Fruit fly (Drosophila melanogaster) whole organism, prepupa: ENCODE measurements around the gene Rab18.

Experiments
- Blimp-1 ChIP-seq: fragments of 200-800 bp; sonication (Bioruptor generic); optimal IDR thresholded peaks from 3 replicates; lab custom pipeline; 2017; ENCODE audit warnings: missing biosample characterization, missing genetic modification characterization, mild to moderate bottlenecking, moderate library complexity, missing genetic modification reagents
- CG11294 ChIP-seq: fragments of 200-800 bp; sonication (Bioruptor generic); IDR thresholded peaks from 2 replicates; pipeline ENCODE4 v1.3.6; 2022; ENCODE audit warnings: missing biosample characterization, missing genetic modification characterization
- CG11762 ChIP-seq: fragments of 200-800 bp; sonication (Bioruptor generic); optimal IDR thresholded peaks from 3 replicates; lab custom pipeline; 2016; ENCODE audit warnings: missing biosample characterization, missing genetic modification characterization; ENCODE audit not compliant: insufficient read depth
- CG11902 ChIP-seq: fragments of 200-800 bp; sonication (Bioruptor generic); optimal IDR thresholded peaks from 3 replicates; lab custom pipeline; 2016; ENCODE audit warnings: missing biosample characterization, missing genetic modification characterization
- CG15336 ChIP-seq: fragments of 200-800 bp; sonication (Bioruptor generic); IDR thresholded peaks from 2 replicates; pipeline ENCODE4 v1.3.6; 2022; ENCODE audit warnings: missing biosample characterization, missing genetic modification characterization
- CG16779 ChIP-seq: fragments of 200-800 bp; sonication (Bioruptor generic); optimal IDR thresholded peaks from 3 replicates; lab custom pipeline; 2017; ENCODE audit warnings: missing biosample characterization, mild to moderate bottlenecking, missing genetic modification characterization
- CG3032 ChIP-seq: fragments of 200-800 bp; optimal IDR thresholded peaks from 2 replicates; lab custom pipeline; 2019; ENCODE audit warnings: missing biosample characterization, mild to moderate bottlenecking, missing genetic modification characterization, moderate library complexity
- CG31627 ChIP-seq: fragments of 200-800 bp; sonication (Bioruptor generic); optimal IDR thresholded peaks from 3 replicates; lab custom pipeline; 2016; ENCODE audit warnings: missing biosample characterization, missing genetic modification characterization
- CG32006 ChIP-seq: fragments of 200-800 bp; sonication (Bioruptor generic); optimal IDR thresholded peaks from 3 replicates; lab custom pipeline; 2017; ENCODE audit warnings: missing biosample characterization, mild to moderate bottlenecking, missing genetic modification characterization
- CG34406 ChIP-seq: fragments of 200-800 bp; sonication (Bioruptor generic); optimal IDR thresholded peaks from 3 replicates; lab custom pipeline; 2016; ENCODE audit warnings: missing biosample characterization, missing genetic modification characterization
- CG3919 ChIP-seq: fragments of 200-800 bp; sonication (Bioruptor generic); optimal IDR thresholded peaks from 3 replicates; lab custom pipeline; 2016; ENCODE audit warnings: missing biosample characterization, missing genetic modification characterization
- CG4318 ChIP-seq: fragments of 200-800 bp; sonication (Bioruptor generic); optimal IDR thresholded peaks from 3 replicates; lab custom pipeline; 2017; ENCODE audit warnings: missing biosample characterization, mild to moderate bottlenecking, missing genetic modification characterization
- CG6163 ChIP-seq: fragments of 200-800 bp; sonication (Bioruptor generic); IDR thresholded peaks from 3 replicates; pipeline ENCODE4 v1.3.6; 2022; ENCODE audit warnings: missing biosample characterization, missing genetic modification characterization
- CG6276 ChIP-seq: fragments of 200-800 bp; sonication (Bioruptor generic); optimal IDR thresholded peaks from 2 replicates; lab custom pipeline; 2017; ENCODE audit warnings: missing biosample characterization, mild to moderate bottlenecking, missing genetic modification characterization
- CG6792 ChIP-seq: fragments of 200-800 bp; sonication (Bioruptor generic); optimal IDR thresholded peaks from 3 replicates; lab custom pipeline; 2016; ENCODE audit warnings: missing biosample characterization, missing genetic modification characterization
- CG6854 ChIP-seq: fragments of 200-800 bp; sonication (Bioruptor generic); optimal IDR thresholded peaks from 2 replicates; lab custom pipeline; 2017; ENCODE audit warnings: missing biosample characterization, mild to moderate bottlenecking, missing genetic modification characterization
- CG7368 ChIP-seq: fragments of 200-800 bp; sonication (Bioruptor generic); optimal IDR thresholded peaks from 3 replicates; lab custom pipeline; 2016; ENCODE audit warnings: missing biosample characterization, missing genetic modification characterization
- CG8119 ChIP-seq: fragments of 200-800 bp; sonication (Bioruptor generic); IDR thresholded peaks from 3 replicates; pipeline ENCODE4 v1.3.6; 2022; ENCODE audit warnings: missing biosample characterization, missing genetic modification characterization
- CG9139 ChIP-seq: fragments of 200-800 bp; sonication (Bioruptor generic); optimal IDR thresholded peaks from 3 replicates; lab custom pipeline; 2017; ENCODE audit warnings: missing biosample characterization, mild to moderate bottlenecking, missing genetic modification characterization
- Eip75B ChIP-seq: fragments of 200-800 bp; sonication (Bioruptor generic); optimal IDR thresholded peaks from 3 replicates; lab custom pipeline; 2016; ENCODE audit warnings: missing biosample characterization, missing genetic modification characterization
- Eip78C ChIP-seq: fragments of 200-800 bp; sonication (Bioruptor generic); peaks from one replicate; lab custom pipeline; 2016; ENCODE audit warnings: missing biosample characterization, missing genetic modification characterization
- Eip93F ChIP-seq: fragments of 200-800 bp; sonication (Bioruptor generic); optimal IDR thresholded peaks from 2 replicates; lab custom pipeline; 2016; ENCODE audit warnings: missing biosample characterization, mild to moderate bottlenecking, missing genetic modification characterization
- Hr38 ChIP-seq: sonication (Bioruptor generic); optimal IDR thresholded peaks from 2 replicates; lab custom pipeline; 2016; ENCODE audit warnings: missing biosample characterization, missing genetic modification characterization
- Hr4 ChIP-seq: fragments of 200-800 bp; sonication (Bioruptor generic); optimal IDR thresholded peaks from 3 replicates; lab custom pipeline; 2016; ENCODE audit warnings: missing biosample characterization, missing genetic modification characterization
- Lpt ChIP-seq: fragments of 200-800 bp; sonication (Bioruptor generic); optimal IDR thresholded peaks from 3 replicates; lab custom pipeline; 2016; ENCODE audit warnings: missing biosample characterization, missing genetic modification characterization
- OdsH ChIP-seq: fragments of 200-800 bp; sonication (Bioruptor generic); optimal IDR thresholded peaks from 3 replicates; lab custom pipeline; 2016; ENCODE audit warnings: missing biosample characterization, missing genetic modification characterization
- Sox14 ChIP-seq: fragments of 200-800 bp; sonication (Bioruptor generic); optimal IDR thresholded peaks from 3 replicates; lab custom pipeline; 2016; ENCODE audit warnings: missing biosample characterization, missing genetic modification characterization
- cyc ChIP-seq: fragments of 200-800 bp; sonication (Bioruptor generic); optimal IDR thresholded peaks from 3 replicates; lab custom pipeline; 2016; ENCODE audit warnings: missing biosample characterization, missing genetic modification characterization
- dac ChIP-seq: fragments of 200-800 bp; sonication (Bioruptor generic); optimal IDR thresholded peaks from 2 replicates; lab custom pipeline; 2017; ENCODE audit warnings: missing biosample characterization, mild to moderate bottlenecking, missing genetic modification characterization
- dsx ChIP-seq: fragments of 200-800 bp; optimal IDR thresholded peaks from 3 replicates; lab custom pipeline; 2019; ENCODE audit warnings: missing biosample characterization, mild to moderate bottlenecking, missing genetic modification characterization, moderate library complexity; ENCODE audit not compliant: poor library complexity, severe bottlenecking
- eg ChIP-seq: fragments of 200-800 bp; sonication (Bioruptor generic); IDR thresholded peaks from 3 replicates; pipeline ENCODE4 v1.3.6; 2022; ENCODE audit warnings: missing biosample characterization, missing genetic modification characterization
- esn ChIP-seq: fragments of 200-800 bp; sonication (Bioruptor generic); optimal IDR thresholded peaks from 2 replicates; lab custom pipeline; 2016; ENCODE audit warnings: missing biosample characterization, mild to moderate bottlenecking, missing genetic modification characterization, moderate library complexity
- fd59A ChIP-seq: fragments of 200-800 bp; sonication (Bioruptor generic); optimal IDR thresholded peaks from 2 replicates; lab custom pipeline; 2017; ENCODE audit warnings: missing biosample characterization, mild to moderate bottlenecking, missing genetic modification characterization, missing genetic modification reagents
- fd85E ChIP-seq: fragments of 200-800 bp; sonication (Bioruptor generic); optimal IDR thresholded peaks from 3 replicates; lab custom pipeline; 2016; ENCODE audit warnings: missing biosample characterization, missing genetic modification characterization
- fkh ChIP-seq: fragments of 200-800 bp; sonication (Bioruptor generic); optimal IDR thresholded peaks from 3 replicates; lab custom pipeline; 2017; ENCODE audit warnings: missing biosample characterization, mild to moderate bottlenecking, missing genetic modification characterization, moderate library complexity
- lz ChIP-seq: fragments of 200-800 bp; sonication (Bioruptor generic); optimal IDR thresholded peaks from 3 replicates; lab custom pipeline; 2016; ENCODE audit warnings: missing biosample characterization, missing genetic modification characterization
- pdm3 ChIP-seq: fragments of 200-800 bp; sonication (Bioruptor generic); optimal IDR thresholded peaks from 3 replicates; lab custom pipeline; 2016; ENCODE audit warnings: missing biosample characterization, missing genetic modification characterization
- salr ChIP-seq, 2 experiments: fragments of 200-800 bp; sonication (Bioruptor generic); optimal IDR thresholded peaks; 3 replicates each; lab custom pipeline; 2016 to 2018; ENCODE audit warnings: missing biosample characterization in 2 of 2, missing genetic modification characterization in 2 of 2, mild to moderate bottlenecking in 1 of 2
- spab ChIP-seq: fragments of 200-800 bp; sonication (Bioruptor generic); optimal IDR thresholded peaks from 2 replicates; lab custom pipeline; 2017; ENCODE audit warnings: missing biosample characterization, mild to moderate bottlenecking, missing genetic modification characterization, missing genetic modification reagents
- topi ChIP-seq: fragments of 200-800 bp; sonication (Bioruptor generic); optimal IDR thresholded peaks from 3 replicates; lab custom pipeline; 2016; ENCODE audit warnings: missing biosample characterization, missing genetic modification characterization
- vri ChIP-seq: fragments of 200-800 bp; sonication (Bioruptor generic); optimal IDR thresholded peaks from 3 replicates; lab custom pipeline; 2016; ENCODE audit warnings: missing biosample characterization, mild to moderate bottlenecking, missing genetic modification characterization

Gene Rab18

DNA sequence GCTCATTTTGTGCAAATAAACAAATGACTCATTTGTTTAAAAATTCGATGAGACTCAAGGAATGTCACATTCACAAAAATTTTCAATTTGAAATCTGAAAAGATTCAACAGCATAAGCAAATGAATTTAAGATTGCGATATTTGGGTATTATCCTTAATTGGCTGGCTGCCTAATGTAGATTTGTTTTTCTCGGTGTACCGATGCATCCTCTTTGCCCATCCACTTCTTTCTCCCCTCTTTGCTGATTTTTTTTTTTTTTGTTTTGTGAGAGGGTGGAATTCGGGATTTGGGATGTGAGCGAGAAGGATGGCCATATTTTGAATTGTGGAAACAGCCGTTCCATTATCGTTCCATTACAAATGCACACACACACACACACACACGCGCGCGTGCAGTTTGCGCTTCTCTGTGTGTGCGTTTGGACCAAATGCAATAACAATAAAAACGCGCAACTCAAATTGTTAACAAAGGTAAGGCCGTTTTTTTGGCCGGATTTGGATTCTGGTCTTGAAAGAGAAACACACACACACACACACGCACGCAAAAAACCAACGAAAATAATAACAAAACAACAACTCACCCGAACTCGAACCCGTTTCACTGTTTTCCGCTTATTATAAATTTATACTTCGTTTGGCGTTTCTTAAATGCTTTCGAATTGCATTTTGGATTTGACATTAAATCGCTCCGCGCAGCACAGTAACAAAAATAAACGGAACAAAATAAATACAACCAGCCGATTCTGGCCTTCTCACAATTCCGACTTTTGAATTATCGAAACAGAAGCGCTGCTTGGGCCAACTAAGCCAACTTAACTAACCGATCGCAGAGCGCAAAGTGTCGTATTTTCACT lies 7.7 kb upstream of the Rab18 start (continued):
- peak; percentile 3 for TF ChIP-seq dsx (GFP tag; lab: Kevin White, UChicago)
- no peak for TF ChIP-seq Hr4
- no peak for TF ChIP-seq pdm3
- no peak for TF ChIP-seq Eip93F
- peak in 1 of 2 experiments; percentile 15 for TF ChIP-seq salr (GFP tag; optimal IDR thresholded peaks at IDR 0.05; lab: Kevin White, UChicago)
- 0 out of 2 replicates have a peak, but pooled peaks have one; percentile 22 for TF ChIP-seq CG11294 (GFP tag; lab: Robert Waterston, UW)
- TF ChIP-seq esn = peak; percentile 85
- peak; percentile 69 for TF ChIP-seq CG34406 (GFP tag; lab: Kevin White, UChicago)
- peak; percentile 77 for TF ChIP-seq CG3919 (GFP tag; lab: Kevin White, UChicago)
- no peak for TF ChIP-seq Eip75B (GFP tag; lab: Kevin White, UChicago)
- TF ChIP-seq CG16779 (tag; lab: Kevin White, UChicago) = no peak
- TF ChIP-seq lz = peak; percentile 83
- peak; percentile 29 for TF ChIP-seq dac (GFP tag; lab: Kevin White, UChicago)
- no peak for TF ChIP-seq vri
- TF ChIP-seq spab (GFP tag; lab: Kevin White, UChicago) = peak; percentile 58
- peak; percentile 84 for TF ChIP-seq cyc (GFP tag; lab: Kevin White, UChicago)
- TF ChIP-seq Blimp-1 (GFP tag; lab: Kevin White, UChicago) = peak; percentile 23
- no peak for TF ChIP-seq CG4318 (GFP tag; lab: Kevin White, UChicago)
- peak; percentile 91 for TF ChIP-seq Eip78C
- peak; percentile 53 for TF ChIP-seq CG11762 (GFP tag; lab: Kevin White, UChicago)
- no peak for TF ChIP-seq CG7368 (GFP tag; lab: Kevin White, UChicago)
- TF ChIP-seq CG8119 = peak; percentile 53; the same call in 1 of the 3 replicates

DNA sequence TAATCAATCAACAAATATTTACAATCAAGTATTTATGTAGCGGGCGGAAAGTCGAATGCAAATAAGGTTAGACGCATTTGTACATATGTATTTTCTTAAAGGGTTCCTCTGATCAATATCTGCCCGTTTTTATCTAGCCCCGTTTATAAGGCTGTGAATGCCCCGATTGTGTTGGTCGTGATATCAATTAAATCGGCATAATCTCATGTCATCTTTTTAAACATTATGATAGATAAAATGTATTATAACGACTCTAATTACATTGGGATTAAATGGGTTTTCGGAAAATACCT lies 6.5 kb upstream of the Rab18 start:
- TF ChIP-seq CG11762 (GFP tag; lab: Kevin White, UChicago) (no peak), CG32006 (GFP tag; lab: Kevin White, UChicago) (no peak), dsx (GFP tag; lab: Kevin White, UChicago) (no peak), spab (GFP tag; lab: Kevin White, UChicago) (no peak), topi (GFP tag; lab: Kevin White, UChicago) (no peak), fkh (GFP tag; lab: Kevin White, UChicago) (peak; percentile 68), CG3919 (GFP tag; lab: Kevin White, UChicago) (no peak)

DNA sequence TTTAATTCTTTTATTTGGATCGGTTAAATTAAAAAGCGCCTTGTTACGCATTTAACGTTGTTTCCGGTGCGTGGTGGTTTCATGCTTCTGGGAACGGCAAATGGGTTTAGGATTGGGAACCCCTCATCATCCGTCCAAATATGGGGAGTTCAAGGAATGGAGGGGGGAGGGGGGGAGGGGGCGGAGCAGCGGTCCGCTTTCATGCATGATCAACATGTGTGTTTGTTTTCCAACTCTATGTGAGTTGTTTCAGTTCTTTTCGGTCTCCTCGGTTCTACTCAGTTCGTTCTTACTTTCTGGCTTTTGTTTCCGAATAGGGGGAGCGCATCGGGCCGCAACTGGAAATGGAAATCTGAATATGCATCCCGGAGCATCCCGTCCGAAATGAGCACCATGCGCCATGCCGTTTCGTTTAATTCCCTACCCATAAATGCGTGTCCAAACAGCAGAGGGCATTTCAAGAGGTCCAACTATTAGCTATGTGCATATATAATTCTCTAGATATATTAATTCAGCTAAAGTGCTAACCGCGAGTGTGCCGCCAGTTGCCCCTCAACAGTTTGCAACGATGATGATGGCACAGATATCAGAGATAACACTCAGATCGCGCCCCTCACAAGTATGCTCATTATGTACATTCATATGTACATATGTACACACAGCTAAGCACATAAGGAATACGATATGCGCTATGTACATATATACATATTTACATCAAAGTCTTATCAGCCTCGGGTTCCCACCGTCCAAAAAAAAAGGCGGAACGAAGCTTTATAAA lies 6.0 kb upstream of the Rab18 start:
- peak; percentile 15; the same call in 1 of the 3 replicates for TF ChIP-seq CG6163 (GFP tag; lab: Robert Waterston, UW)
- TF ChIP-seq CG15336 (GFP tag; lab: Robert Waterston, UW) = 0 out of 2 replicates have a peak, but pooled peaks have one; percentile 12
- TF ChIP-seq CG16779 (tag; lab: Kevin White, UChicago) = no peak
- TF ChIP-seq OdsH (GFP tag; lab: Kevin White, UChicago) = peak; percentile 12
- TF ChIP-seq Sox14 (GFP tag; lab: Kevin White, UChicago) = peak; percentile 8
- no peak for TF ChIP-seq Lpt (GFP tag; lab: Kevin White, UChicago)
- TF ChIP-seq spab (GFP tag; lab: Kevin White, UChicago) = no peak
- TF ChIP-seq esn = peak; percentile 45
- TF ChIP-seq Hr38 = no peak
- peak; percentile 17 for TF ChIP-seq CG3032
- no peak for TF ChIP-seq CG6276 (GFP tag; lab: Kevin White, UChicago)
- TF ChIP-seq CG11294 (GFP tag; lab: Robert Waterston, UW) = no peak
- TF ChIP-seq lz = peak; percentile 13
- 0 out of 3 replicates have a peak, but pooled peaks have one; percentile 21 for TF ChIP-seq eg (GFP tag; lab: Robert Waterston, UW)
- no peak for TF ChIP-seq fd59A (GFP tag; lab: Kevin White, UChicago)
- TF ChIP-seq CG4318 (GFP tag; lab: Kevin White, UChicago) = no peak
- TF ChIP-seq fd85E (GFP tag; lab: Kevin White, UChicago) = no peak
- TF ChIP-seq CG31627 (GFP tag; lab: Kevin White, UChicago) = no peak
- TF ChIP-seq fkh (GFP tag; lab: Kevin White, UChicago) = peak; percentile 98
- peak; percentile 42 for TF ChIP-seq pdm3
- peak; percentile 14 for TF ChIP-seq cyc (GFP tag; lab: Kevin White, UChicago)
- TF ChIP-seq CG7368 (GFP tag; lab: Kevin White, UChicago) = peak; percentile 34
- TF ChIP-seq Eip75B (GFP tag; lab: Kevin White, UChicago) = peak; percentile 11
- peak; percentile 12 for TF ChIP-seq CG6792
- no peak for TF ChIP-seq CG8119
- no peak for TF ChIP-seq CG32006 (GFP tag; lab: Kevin White, UChicago)
- no peak for TF ChIP-seq Hr4
- no peak for TF ChIP-seq CG11762 (GFP tag; lab: Kevin White, UChicago)
- TF ChIP-seq CG11902 = no peak
- no peak for TF ChIP-seq salr (GFP tag; optimal IDR thresholded peaks at IDR 0.05; lab: Kevin White, UChicago)
- TF ChIP-seq CG9139 (GFP tag; lab: Kevin White, UChicago) = no peak
- peak; percentile 53 for TF ChIP-seq CG6854 (GFP tag; lab: Kevin White, UChicago)
